Worm (Caenorhabditis elegans) whole organism, L4 larva: Measurements from ENCODE around the gene Y22D7AL.3.

Source experiments
- ceh-44 ChIP-seq: fragments of 200-800 bp; sonication (Bioruptor generic); IDR thresholded peaks from 2 replicates; pipeline ENCODE4 v1.3.6; 2022; ENCODE audit warnings: missing genetic modification reagents, missing genetic modification characterization, missing compliant biosample characterization
- ceh-62 ChIP-seq: sonication (generic microtip); optimal IDR thresholded peaks from 2 replicates; lab custom pipeline; 2017; ENCODE audit warnings: missing biosample characterization, missing genetic modification characterization
- dmd-6 ChIP-seq: fragments of 200-800 bp; sonication (Bioruptor generic); IDR thresholded peaks from 2 replicates; pipeline ENCODE4 v1.3.6; 2022; ENCODE audit warnings: missing genetic modification reagents, missing genetic modification characterization, missing compliant biosample characterization
- dmd-9 ChIP-seq: fragments of 200-800 bp; sonication (Bioruptor generic); IDR thresholded peaks from 2 replicates; pipeline ENCODE4 v1.3.6; 2022; ENCODE audit warnings: missing genetic modification reagents, missing genetic modification characterization, missing compliant biosample characterization
- lin-13 ChIP-seq: fragments of 150-350 bp; optimal IDR thresholded peaks from 2 replicates; lab custom pipeline; 2014; ENCODE audit warnings: missing biosample characterization, missing genetic modification reagents, missing genetic modification characterization
- lin-39 ChIP-seq: fragments of 150-350 bp; optimal IDR thresholded peaks from 2 replicates; lab custom pipeline; 2014; ENCODE audit warnings: missing biosample characterization, missing genetic modification reagents, missing genetic modification characterization
- nhr-42 ChIP-seq: fragments of 200-800 bp; sonication (Bioruptor generic); IDR thresholded peaks from 2 replicates; pipeline ENCODE4 v1.3.6; 2022; ENCODE audit warnings: missing genetic modification characterization, missing compliant biosample characterization
- nhr-76 ChIP-seq: fragments of 150-350 bp; optimal IDR thresholded peaks from 2 replicates; lab custom pipeline; 2014; ENCODE audit warnings: missing biosample characterization, missing genetic modification characterization
- php-3 ChIP-seq: fragments of 200-800 bp; sonication (Bioruptor generic); IDR thresholded peaks from 2 replicates; pipeline ENCODE4 v1.3.6; 2022; ENCODE audit warnings: missing genetic modification reagents, missing genetic modification characterization, missing compliant biosample characterization
- snpc-4 ChIP-seq: fragments of 150-350 bp; optimal IDR thresholded peaks from 2 replicates; lab custom pipeline; 2014; ENCODE audit warnings: missing biosample characterization, missing genetic modification characterization

ce11 chrIII:1619890-1620289 is 21.4 kb upstream of the Y22D7AL.3 start:
- TF ChIP-seq nhr-42 (GFP tag; lab: Robert Waterston, UW), result no peak
- no peak; the same call in 1 of the 2 replicates for TF ChIP-seq dmd-6
- no peak for TF ChIP-seq php-3 (GFP tag; lab: Robert Waterston, UW)
- no peak for TF ChIP-seq ceh-44 (GFP tag; lab: Robert Waterston, UW)
- no peak for TF ChIP-seq lin-39
- no peak for TF ChIP-seq dmd-9 (GFP tag; lab: Robert Waterston, UW)
- no peak for TF ChIP-seq nhr-76 (tag; lab: Kevin White, UChicago)
- TF ChIP-seq lin-13 (GFP tag; lab: Kevin White, UChicago), result no peak
- no peak for TF ChIP-seq snpc-4
- TF ChIP-seq ceh-62 (tag; lab: Kevin White, UChicago), result no peak
